Fruit fly (Drosophila melanogaster): ENCODE data around the gene vls.

Gene vls

dm6 chr2L:20093794-20094193 is 28.3 kb upstream of the vls start, which contains the start of the genes Taf13 and nesd (continued):
- TF ChIP-seq CG4820 (GFP tag; optimal IDR thresholded peaks at IDR 0.05) (peak; percentile 20), B-H2 (GFP tag; optimal IDR thresholded peaks at IDR 0.05) (peak; percentile 29), ssp (GFP tag; IDR thresholded peaks at IDR 0.05) (0 out of 2 replicates have a peak, but pooled peaks have one; percentile 26), wdn (GFP tag; IDR thresholded peaks at IDR 0.05) (no peak), zen (tag; optimal IDR thresholded peaks at IDR 0.05) (peak; percentile 42), CoRest (tag; optimal IDR thresholded peaks at IDR 0.05) (peak; percentile 72), CG9609 (GFP tag; optimal IDR thresholded peaks at IDR 0.05) (peak; percentile 0), salm (tag; optimal IDR thresholded peaks at IDR 0.05) (no peak), ato (GFP tag; IDR thresholded peaks at IDR 0.05; ENCODE audit: partially characterized antibody) (0 out of 2 replicates have a peak, but pooled peaks have one; percentile 20), H2.0 (GFP tag; IDR thresholded peaks at IDR 0.05) (no peak), CG2712 (tag; optimal IDR thresholded peaks at IDR 0.05) (peak; percentile 64), dpn (GFP tag; optimal IDR thresholded peaks at IDR 0.05) (peak; percentile 6 to 38), Ssrp (tag; optimal IDR thresholded peaks at IDR 0.05) (peak; percentile 10), CG7839 (tag; optimal IDR thresholded peaks at IDR 0.05) (peak; percentile 45), CG18619 (GFP tag; optimal IDR thresholded peaks at IDR 0.05) (peak; percentile 1), Bgb (GFP tag; IDR thresholded peaks at IDR 0.05; ENCODE audit: partially characterized antibody) (peak; percentile 53), gro (GFP tag; optimal IDR thresholded peaks at IDR 0.05) (no peak), Xbp1 (GFP tag; optimal IDR thresholded peaks at IDR 0.05) (peak; percentile 39), wor (GFP tag; IDR thresholded peaks at IDR 0.05) (no peak), CG15269 (tag; optimal IDR thresholded peaks at IDR 0.05) (peak; percentile 32), nau (GFP tag; optimal IDR thresholded peaks at IDR 0.05) (no peak), CG12155 (GFP tag; optimal IDR thresholded peaks at IDR 0.05) (peak; percentile 28), CG9817 (tag; optimal IDR thresholded peaks at IDR 0.05) (peak; percentile 47), bcd (GFP tag; optimal IDR thresholded peaks at IDR 0.05) (peak; percentile 14), lbe (GFP tag; optimal IDR thresholded peaks at IDR 0.05) (peak; percentile 27), CG11504 (tag; optimal IDR thresholded peaks at IDR 0.05) (peak; percentile 51), slou (GFP tag; optimal IDR thresholded peaks at IDR 0.05) (peak; percentile 33), rib (GFP tag; IDR thresholded peaks at IDR 0.05) (peak; percentile 56; the same call in 1 of the 2 replicates), Pdp1 (GFP tag; optimal IDR thresholded peaks at IDR 0.05) (peak; percentile 14 to 40), croc (GFP tag; conservative IDR thresholded peaks at IDR 0.05) (no peak), lmd (GFP tag; IDR thresholded peaks at IDR 0.05) (peak; percentile 6; the same call in 1 of the 2 replicates), CG7556 (GFP tag; optimal IDR thresholded peaks at IDR 0.05) (peak; percentile 1), mld (GFP tag; IDR thresholded peaks at IDR 0.05; ENCODE audit: partially characterized antibody) (no peak; the same call in 2 of the 3 replicates), CG1832 (GFP tag; optimal IDR thresholded peaks at IDR 0.05) (no peak), Dref (GFP tag; IDR thresholded peaks at IDR 0.05) (peak; percentile 81), tna (GFP tag; IDR thresholded peaks at IDR 0.05; ENCODE audit: partially characterized antibody) (peak; percentile 52; the same call in 1 of the 2 replicates), dmrt99B (tag; optimal IDR thresholded peaks at IDR 0.05) (peak; percentile 20), Myb (GFP tag; optimal IDR thresholded peaks at IDR 0.05) (peak; percentile 73), Chrac-16 (GFP tag; optimal IDR thresholded peaks at IDR 0.05) (peak; percentile 11), insv (GFP tag; optimal IDR thresholded peaks at IDR 0.05) (peak in 1 of 2 experiments; percentile 25), row (GFP tag; IDR thresholded peaks at IDR 0.05) (peak; percentile 94), CG3281 (GFP tag; optimal IDR thresholded peaks at IDR 0.05) (peak; percentile 29), zfh2 (GFP tag; optimal IDR thresholded peaks at IDR 0.05) (peak; percentile 31), NfI (GFP tag; optimal IDR thresholded peaks at IDR 0.05) (peak; percentile 46), Vsx1 (GFP tag; optimal IDR thresholded peaks at IDR 0.05) (no peak), pho (GFP tag; optimal IDR thresholded peaks at IDR 0.05) (peak; percentile 24), Hsf (GFP tag; optimal IDR thresholded peaks at IDR 0.05) (peak; percentile 52), CG18764 (GFP tag; optimal IDR thresholded peaks at IDR 0.05) (peak; percentile 26)

Data from whole organism, embryonic.